Fruit fly (Drosophila melanogaster) Kc167 (cell line): Measurements from ENCODE around the gene eca.

Experiments
- Myc ChIP-seq: fragments of >200 bp; optimal IDR thresholded peaks from 2 replicates; lab custom pipeline; 2017; ENCODE audit warnings: missing external identifiers
- Sin3A ChIP-seq: fragments of >200 bp; optimal IDR thresholded peaks from 2 replicates; lab custom pipeline; 2018; ENCODE audit warnings: missing external identifiers
- h ChIP-seq: fragments of >200 bp; optimal IDR thresholded peaks from 3 replicates; lab custom pipeline; 2018; ENCODE audit warnings: missing external identifiers
- insv ChIP-seq: fragments of >200 bp; optimal IDR thresholded peaks from 3 replicates; lab custom pipeline; 2018; ENCODE audit warnings: missing external identifiers
- psq ChIP-seq: fragments of >200 bp; optimal IDR thresholded peaks from 2 replicates; lab custom pipeline; 2017; ENCODE audit warnings: missing external identifiers
- ttk ChIP-seq: sonication (Bioruptor generic); optimal IDR thresholded peaks from 2 replicates; lab custom pipeline; 2017; ENCODE audit warnings: missing external identifiers

Gene eca

DNA sequence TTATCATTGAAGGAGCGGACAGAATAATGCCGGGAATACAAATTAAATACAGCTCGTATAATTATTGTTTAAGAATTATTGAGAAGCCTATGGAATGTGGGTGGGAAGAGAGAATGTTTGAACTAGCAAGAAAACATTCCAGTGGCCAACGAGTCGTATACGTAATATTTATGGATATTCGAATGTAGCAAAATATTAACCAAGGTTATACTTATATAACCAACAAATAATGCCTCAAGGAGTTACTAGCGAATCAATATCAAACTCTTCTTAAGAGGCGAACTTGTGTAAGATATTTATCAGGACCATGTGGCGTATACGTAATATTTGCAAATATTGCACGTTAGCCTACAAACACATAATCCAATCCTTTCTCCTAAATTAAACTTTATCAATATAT is 19.9 kb downstream of the eca start:
- TF ChIP-seq insv (lab: Kevin White, UChicago), result no peak
- TF ChIP-seq psq (lab: Kevin White, UChicago), result no peak
- TF ChIP-seq ttk (lab: Kevin White, UChicago), result no peak
- no peak for TF ChIP-seq Sin3A (lab: Kevin White, UChicago)
- no peak for TF ChIP-seq Myc (lab: Kevin White, UChicago)
- no peak for TF ChIP-seq h (lab: Kevin White, UChicago)

DNA sequence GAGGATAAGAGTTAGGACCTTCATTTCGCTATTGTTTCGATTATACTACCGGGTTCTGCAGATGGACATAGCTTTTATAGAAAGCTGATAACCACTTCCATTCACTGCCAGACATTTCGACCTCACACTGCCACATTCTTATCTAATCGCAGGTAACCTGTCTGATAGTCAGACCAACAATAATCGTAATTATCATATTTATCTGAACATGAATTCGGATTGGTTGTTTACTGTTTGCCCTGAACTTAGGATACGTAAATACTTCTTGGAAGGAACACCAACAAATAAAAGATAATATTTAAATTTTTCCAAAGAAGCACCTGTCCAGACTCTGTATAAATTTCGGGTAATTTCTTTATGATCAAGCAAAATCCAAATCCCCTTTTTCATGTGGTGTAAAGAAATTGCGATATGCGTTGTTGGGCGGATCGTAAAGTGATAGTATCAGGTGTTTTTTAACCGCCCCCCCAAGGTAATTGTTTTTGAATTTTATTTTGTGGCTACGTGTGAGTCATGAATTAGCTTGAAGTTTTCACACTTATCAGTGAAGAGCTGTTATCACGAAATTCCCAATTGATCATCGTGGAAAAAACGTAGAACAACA is 39.1 kb downstream of the eca start, which contains the start of gene Fst:
Gene Fst (minus strand): TSS at position 51 of the 604 bp plus-strand sequence.
- TF ChIP-seq Myc (lab: Kevin White, UChicago) (no peak), Sin3A (lab: Kevin White, UChicago) (no peak), insv (lab: Kevin White, UChicago) (no peak), h (lab: Kevin White, UChicago) (no peak), psq (lab: Kevin White, UChicago) (no peak), ttk (lab: Kevin White, UChicago) (no peak)

- TF ChIP-seq psq (lab: Kevin White, UChicago) (no peak), Sin3A (lab: Kevin White, UChicago) (no peak)
These were observed 40.7 kb downstream of the eca start for dm6 chr3R:9644620-9645019.

DNA sequence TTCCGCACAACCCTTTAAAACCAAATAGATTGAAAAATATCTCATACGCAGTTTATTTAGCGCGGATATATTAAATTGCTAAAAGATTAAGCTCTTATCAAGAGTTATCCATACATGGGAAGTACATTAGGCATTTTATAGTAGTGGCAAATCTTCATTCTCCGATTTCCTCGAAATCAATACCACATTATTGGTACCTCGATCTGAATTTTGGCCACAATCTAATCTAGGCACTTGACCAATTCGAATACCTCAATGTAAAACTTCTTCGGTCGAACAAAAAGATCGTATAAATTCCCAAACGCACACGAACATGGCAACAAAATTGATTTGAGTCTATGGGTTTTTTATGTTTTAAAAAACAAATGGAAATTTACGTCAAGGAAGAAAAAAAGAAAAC is 41.3 kb downstream of the eca start:
- no peak for TF ChIP-seq Sin3A (lab: Kevin White, UChicago)
- no peak for TF ChIP-seq ttk (lab: Kevin White, UChicago)
- TF ChIP-seq Myc (lab: Kevin White, UChicago), result no peak
- no peak for TF ChIP-seq h (lab: Kevin White, UChicago)
- no peak for TF ChIP-seq psq (lab: Kevin White, UChicago)
- no peak for TF ChIP-seq insv (lab: Kevin White, UChicago)

- no peak for TF ChIP-seq ttk (lab: Kevin White, UChicago)
- no peak for TF ChIP-seq psq (lab: Kevin White, UChicago)
- no peak for TF ChIP-seq Myc (lab: Kevin White, UChicago)
- no peak for TF ChIP-seq Sin3A (lab: Kevin White, UChicago)
- no peak for TF ChIP-seq h (lab: Kevin White, UChicago)
- no peak for TF ChIP-seq insv (lab: Kevin White, UChicago)
These were observed 45.0 kb downstream of the eca start for dm6 chr3R:9640313-9640712.

DNA sequence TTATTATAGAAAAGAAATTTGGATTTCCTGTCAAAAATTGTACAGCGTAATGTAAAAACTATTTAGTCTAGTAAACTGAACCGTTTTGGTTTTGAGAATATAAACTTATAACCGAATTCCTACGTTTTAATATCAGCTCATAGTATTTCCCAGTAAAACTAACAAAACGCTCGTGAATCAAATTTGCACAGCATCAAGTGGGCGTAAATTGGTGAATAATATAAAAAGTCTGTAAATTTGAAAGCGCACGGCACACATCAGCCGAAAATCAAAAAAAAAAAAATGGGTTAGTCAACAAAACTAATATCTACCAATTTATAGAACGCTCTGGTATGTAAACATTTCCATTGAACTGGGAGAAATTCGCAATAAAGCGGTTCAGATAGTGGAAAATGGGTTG is 47.4 kb downstream of the eca start, which contains the start of gene Dh44:
Gene Dh44 (plus strand): TSS at position 301 of the 400 bp plus-strand sequence.
- TF ChIP-seq ttk (lab: Kevin White, UChicago), result no peak
- no peak for TF ChIP-seq insv (lab: Kevin White, UChicago)
- no peak for TF ChIP-seq Myc (lab: Kevin White, UChicago)
- no peak for TF ChIP-seq h (lab: Kevin White, UChicago)
- TF ChIP-seq Sin3A (lab: Kevin White, UChicago), result no peak
- TF ChIP-seq psq (lab: Kevin White, UChicago), result no peak

dm6 chr3R:9637361-9637760 is 47.9 kb downstream of the eca start, which contains the start of gene Scm:
TSS of gene Scm (minus strand) at chr3R:9637611.
- TF ChIP-seq h (lab: Kevin White, UChicago) (no peak), insv (lab: Kevin White, UChicago) (no peak), ttk (lab: Kevin White, UChicago) (no peak), psq (lab: Kevin White, UChicago) (no peak), Myc (lab: Kevin White, UChicago) (no peak), Sin3A (lab: Kevin White, UChicago) (no peak)
